Worm (Caenorhabditis elegans): Measurements from ENCODE around the gene gly-10.

The gly-10 gene

DNA sequence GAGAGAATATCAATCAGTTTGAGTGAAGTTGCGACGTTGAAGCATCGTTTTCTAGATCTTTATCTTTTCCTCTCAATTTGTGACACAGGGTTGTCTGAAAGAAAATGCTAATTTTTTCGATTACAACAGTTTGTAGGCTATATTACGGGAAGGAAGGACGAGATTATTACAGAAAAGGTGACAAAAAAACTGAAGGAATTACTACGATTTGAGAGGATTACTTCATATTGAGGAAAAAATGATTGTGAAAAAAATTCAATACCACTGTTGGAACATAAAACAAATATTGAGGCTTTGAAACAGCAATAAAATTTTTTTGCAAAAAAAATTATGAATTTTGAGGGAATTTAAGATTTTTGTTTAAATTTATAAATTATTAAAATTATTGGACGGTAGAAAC, 28.8 kb downstream of the gly-10 start, which contains the start of gene Y45F10D.14:
Gene Y45F10D.14, minus strand, starts transcription at position 101 of the 400 bp plus-strand sequence.
- TF ChIP-seq pax-3 (tag; optimal IDR thresholded peaks at IDR 0.05) = no peak
- TF ChIP-seq ets-5 (GFP tag; IDR thresholded peaks at IDR 0.05) = no peak
- no peak for TF ChIP-seq rnt-1 (tag; optimal IDR thresholded peaks at IDR 0.05)
- no peak for TF ChIP-seq nhr-237 (tag; optimal IDR thresholded peaks at IDR 0.05)
- no peak for TF ChIP-seq pqm-1 (tag; optimal IDR thresholded peaks at IDR 0.05)
- no peak for TF ChIP-seq ceh-63 (GFP tag; optimal IDR thresholded peaks at IDR 0.05)
- no peak for TF ChIP-seq mab-9 (GFP tag; IDR thresholded peaks at IDR 0.05)
- TF ChIP-seq unc-62 (GFP tag; optimal IDR thresholded peaks at IDR 0.05) = no peak
- TF ChIP-seq mef-2 (tag; optimal IDR thresholded peaks at IDR 0.05) = no peak
- no peak for TF ChIP-seq tlp-1 (tag; optimal IDR thresholded peaks at IDR 0.05)
- no peak for TF ChIP-seq nhr-90 (tag; optimal IDR thresholded peaks at IDR 0.05; ENCODE audit: poor library complexity)
- TF ChIP-seq ces-1 (GFP tag; optimal IDR thresholded peaks at IDR 0.05) = no peak
- TF ChIP-seq nhr-85 (tag) = no peak
- TF ChIP-seq nhr-20 (tag; optimal IDR thresholded peaks at IDR 0.05) = no peak
- no peak for TF ChIP-seq sptf-1 (tag; optimal IDR thresholded peaks at IDR 0.05)
- TF ChIP-seq lin-39 (tag; optimal IDR thresholded peaks at IDR 0.05) = no peak
- no peak for TF ChIP-seq pag-3 (tag; optimal IDR thresholded peaks at IDR 0.05; ENCODE audit: borderline replicate concordance, insufficient read depth)
- TF ChIP-seq zag-1 (tag; optimal IDR thresholded peaks at IDR 0.05) = no peak

DNA sequence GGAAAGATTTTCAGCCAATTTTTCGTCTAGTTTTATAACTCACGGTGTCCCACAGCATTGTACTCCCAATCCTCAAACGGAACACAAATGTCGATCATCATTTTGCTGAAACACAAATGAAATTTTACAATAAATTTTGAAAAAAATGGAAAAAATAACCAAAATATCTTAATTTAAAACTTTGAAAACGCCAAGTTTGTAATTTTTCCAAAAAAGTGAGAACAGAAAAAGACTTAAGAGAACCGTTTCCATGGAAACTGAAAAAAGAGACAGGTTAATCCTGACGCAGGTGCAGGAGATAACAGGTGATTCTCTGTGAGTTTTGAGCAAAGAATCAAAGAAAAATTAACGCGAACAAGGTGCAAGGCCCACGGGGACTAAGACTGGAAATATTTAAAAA, 42.0 kb downstream of the gly-10 start, which contains the start of gene Y45F10D.15:
Gene Y45F10D.15, minus strand, starts transcription at position 101 of the 400 bp plus-strand sequence.
- TF ChIP-seq tlp-1 (tag; optimal IDR thresholded peaks at IDR 0.05) (no peak), fos-1 (tag; optimal IDR thresholded peaks at IDR 0.05) (no peak), nhr-84 (tag; optimal IDR thresholded peaks at IDR 0.05) (no peak), ces-1 (GFP tag; optimal IDR thresholded peaks at IDR 0.05) (no peak), nhr-11 (tag; optimal IDR thresholded peaks at IDR 0.05) (no peak), dpl-1 (GFP tag; optimal IDR thresholded peaks at IDR 0.05) (no peak), xbp-1 (tag; optimal IDR thresholded peaks at IDR 0.05) (no peak), egl-13 (tag; optimal IDR thresholded peaks at IDR 0.05) (no peak)

DNA sequence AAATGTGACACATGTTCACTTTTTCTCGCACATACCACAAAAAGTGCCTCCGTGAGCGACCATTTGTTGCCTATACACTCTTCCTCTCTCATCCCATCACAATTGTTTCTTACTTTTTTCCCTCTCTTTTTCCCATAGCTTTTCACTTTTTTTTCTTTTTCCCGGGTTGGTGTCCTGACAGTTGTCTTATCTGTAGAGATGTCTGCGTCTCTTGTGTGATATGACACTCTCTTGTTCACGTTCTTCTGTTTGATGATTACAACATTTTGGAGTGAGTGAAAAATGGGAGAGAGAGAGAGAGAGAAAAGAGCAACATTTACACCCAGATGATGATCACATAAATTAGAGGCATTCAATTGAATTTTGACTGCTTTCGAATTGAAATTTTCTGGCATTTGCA, 47.5 kb downstream of the gly-10 start:
- TF ChIP-seq unc-130 (tag; optimal IDR thresholded peaks at IDR 0.05) (peak; percentile 18), nhr-71 (tag; optimal IDR thresholded peaks at IDR 0.05) (peak; percentile 88), fkh-10 (GFP tag; optimal IDR thresholded peaks at IDR 0.05) (no peak), ceh-63 (GFP tag; optimal IDR thresholded peaks at IDR 0.05) (no peak), lir-3 (tag; optimal IDR thresholded peaks at IDR 0.05; ENCODE audit: poor library complexity) (no peak), mdl-1 (tag; optimal IDR thresholded peaks at IDR 0.05) (peak in 1 of 2 experiments; percentile 47), sptf-1 (tag; optimal IDR thresholded peaks at IDR 0.05) (no peak), pag-3 (tag; optimal IDR thresholded peaks at IDR 0.05; ENCODE audit: borderline replicate concordance, insufficient read depth) (peak; percentile 76), nhr-47 (tag; optimal IDR thresholded peaks at IDR 0.05) (peak; percentile 43), C04F5.9 (tag; optimal IDR thresholded peaks at IDR 0.05) (no peak), lin-14 (GFP tag; optimal IDR thresholded peaks at IDR 0.05) (peak; percentile 96), rnt-1 (tag; optimal IDR thresholded peaks at IDR 0.05) (peak; percentile 87), pqm-1 (tag; optimal IDR thresholded peaks at IDR 0.05) (peak; percentile 29), nhr-11 (tag; optimal IDR thresholded peaks at IDR 0.05) (no peak), unc-62 (GFP tag; optimal IDR thresholded peaks at IDR 0.05) (no peak), swsn-7 (tag; optimal IDR thresholded peaks at IDR 0.05) (peak; percentile 47), fos-1 (tag; optimal IDR thresholded peaks at IDR 0.05) (no peak), lin-13 (GFP tag; optimal IDR thresholded peaks at IDR 0.05) (no peak), mef-2 (tag; optimal IDR thresholded peaks at IDR 0.05) (no peak), lsy-2 (tag; optimal IDR thresholded peaks at IDR 0.05) (peak; percentile 53 to 81), mep-1 (tag; optimal IDR thresholded peaks at IDR 0.05) (peak; percentile 17), nhr-237 (tag; optimal IDR thresholded peaks at IDR 0.05) (no peak), isw-1 (GFP tag; IDR thresholded peaks at IDR 0.05) (no peak), skn-1 (tag; optimal IDR thresholded peaks at IDR 0.05) (peak; percentile 9), ces-1 (GFP tag; optimal IDR thresholded peaks at IDR 0.05) (no peak), tlp-1 (tag; optimal IDR thresholded peaks at IDR 0.05) (no peak), sox-4 (tag; optimal IDR thresholded peaks at IDR 0.05) (no peak), nhr-19 (GFP tag; conservative IDR thresholded peaks at IDR 0.05) (peak; percentile 65), alr-1 (tag; optimal IDR thresholded peaks at IDR 0.05; ENCODE audit: borderline replicate concordance) (no peak), blmp-1 (tag; optimal IDR thresholded peaks at IDR 0.05) (peak; percentile 98), vab-15 (tag; optimal IDR thresholded peaks at IDR 0.05) (no peak), hpl-2 (GFP tag; optimal IDR thresholded peaks at IDR 0.05) (no peak), tbx-2 (tag; optimal IDR thresholded peaks at IDR 0.05) (peak; percentile 23), fkh-4 (tag; optimal IDR thresholded peaks at IDR 0.05; ENCODE audit: borderline replicate concordance) (no peak), nhr-90 (tag; optimal IDR thresholded peaks at IDR 0.05; ENCODE audit: poor library complexity) (no peak), lin-15B (tag; optimal IDR thresholded peaks at IDR 0.05) (no peak)
